Fruit fly (Drosophila melanogaster): Measurements from ENCODE around the gene CG5783.

The CG5783 gene

DNA sequence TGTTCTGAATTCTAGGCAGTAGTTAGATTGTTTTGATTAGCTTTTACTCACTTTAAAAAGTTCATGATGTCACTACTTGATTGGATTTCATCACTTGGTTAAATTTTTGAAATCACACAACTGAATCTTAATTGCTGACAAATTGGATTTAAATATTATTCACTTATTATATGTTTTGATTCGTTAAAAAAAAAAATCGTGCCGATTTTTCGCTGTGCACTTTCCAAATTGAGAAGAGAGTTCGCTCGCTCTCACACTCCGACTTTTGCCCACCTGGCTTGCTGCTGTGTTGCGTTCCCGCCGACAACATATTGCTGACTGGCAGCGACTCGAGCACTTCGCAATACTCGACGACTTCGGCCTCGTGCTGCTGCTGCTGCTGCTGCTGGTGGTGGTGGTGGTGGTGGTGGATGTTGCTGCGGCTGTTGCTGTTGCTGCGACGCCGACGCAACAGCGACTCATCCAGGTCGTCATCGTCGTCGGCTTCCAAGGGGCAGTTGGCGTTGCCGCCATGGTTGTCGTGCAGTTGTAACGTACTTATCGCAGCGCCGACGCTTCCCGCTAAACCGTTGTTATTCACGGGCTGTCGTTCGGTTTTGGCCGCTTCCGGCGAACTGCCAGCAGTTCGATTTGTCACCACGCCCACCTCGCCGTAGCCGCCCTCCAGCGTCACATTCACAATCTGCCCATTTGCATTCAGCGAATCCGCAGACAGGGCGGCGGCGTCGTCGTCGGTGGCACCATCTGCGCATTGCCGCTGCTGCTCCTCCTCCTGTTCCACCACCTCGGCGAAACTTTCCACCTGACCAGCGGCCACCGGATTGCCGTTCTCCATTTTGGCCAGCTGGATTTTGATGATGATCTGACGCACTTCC is 14.1 kb upstream of the CG5783 start (continued):
- no peak for TF ChIP-seq HmgD (GFP tag; optimal IDR thresholded peaks at IDR 0.05)
- peak; percentile 58 for TF ChIP-seq cas (GFP tag; IDR thresholded peaks at IDR 0.05)
- TF ChIP-seq CG6654 (GFP tag; optimal IDR thresholded peaks at IDR 0.05) = peak; percentile 43
- peak; percentile 66 for TF ChIP-seq CG10979 (tag; optimal IDR thresholded peaks at IDR 0.05)
- TF ChIP-seq Chrac-16 (GFP tag; optimal IDR thresholded peaks at IDR 0.05) = peak; percentile 66
- no peak for TF ChIP-seq tna (GFP tag; IDR thresholded peaks at IDR 0.05; ENCODE audit: partially characterized antibody)
- TF ChIP-seq CG32532 (GFP tag; IDR thresholded peaks at IDR 0.05) = peak; percentile 77
- peak; percentile 61; the same call in 1 of the 3 replicates for TF ChIP-seq Mrtf (GFP tag; IDR thresholded peaks at IDR 0.05)
- peak; percentile 48; the same call in 1 of the 2 replicates for TF ChIP-seq vvl (GFP tag; IDR thresholded peaks at IDR 0.05)
- TF ChIP-seq tap (tag; optimal IDR thresholded peaks at IDR 0.05) = peak; percentile 46
- peak; percentile 90 for TF ChIP-seq sens (GFP tag)
- TF ChIP-seq CG32767 (GFP tag; IDR thresholded peaks at IDR 0.05) = peak; percentile 60; the same call in 1 of the 2 replicates
- TF ChIP-seq CG32772 (GFP tag; IDR thresholded peaks at IDR 0.05) = peak; percentile 60; the same call in 1 of the 2 replicates
- TF ChIP-seq nau (GFP tag; optimal IDR thresholded peaks at IDR 0.05) = peak; percentile 73
- peak; percentile 19 for TF ChIP-seq CG1233 (GFP tag; optimal IDR thresholded peaks at IDR 0.05)
- peak; percentile 73 for TF ChIP-seq ATbp (GFP tag; optimal IDR thresholded peaks at IDR 0.05)
- TF ChIP-seq Kr (GFP tag; optimal IDR thresholded peaks at IDR 0.05) = no peak
- no peak for TF ChIP-seq pita (GFP tag; optimal IDR thresholded peaks at IDR 0.05)
- TF ChIP-seq Pdp1 (GFP tag; optimal IDR thresholded peaks at IDR 0.05) = peak; percentile 23 to 49
- no peak for TF ChIP-seq knrl (GFP tag; IDR thresholded peaks at IDR 0.05; ENCODE audit: partially characterized antibody)
- TF ChIP-seq CG4707 (GFP tag; optimal IDR thresholded peaks at IDR 0.05) = no peak
- no peak for TF ChIP-seq ro (GFP tag; IDR thresholded peaks at IDR 0.05)
- TF ChIP-seq CG11723 (GFP tag; optimal IDR thresholded peaks at IDR 0.05) = peak; percentile 46
- TF ChIP-seq Vsx1 (GFP tag; optimal IDR thresholded peaks at IDR 0.05) = peak; percentile 29
- peak; percentile 57; the same call in 1 of the 2 replicates for TF ChIP-seq Xrp1 (GFP tag; IDR thresholded peaks at IDR 0.05)
- TF ChIP-seq CG7987 (GFP tag; optimal IDR thresholded peaks at IDR 0.05) = peak; percentile 33
- peak; percentile 49 for TF ChIP-seq CG10462 (GFP tag; optimal IDR thresholded peaks at IDR 0.05)
- TF ChIP-seq CG2116 (GFP tag; optimal IDR thresholded peaks at IDR 0.05) = no peak
- 0 out of 2 replicates have a peak, but pooled peaks have one; percentile 10 for TF ChIP-seq ara (GFP tag; IDR thresholded peaks at IDR 0.05)
- TF ChIP-seq Asciz (GFP tag; optimal IDR thresholded peaks at IDR 0.05) = peak; percentile 83
- TF ChIP-seq ttk (GFP tag; IDR thresholded peaks at IDR 0.05) = peak; percentile 74
- no peak for TF ChIP-seq toy (GFP tag; IDR thresholded peaks at IDR 0.05)
- peak; percentile 45 for TF ChIP-seq slou (GFP tag; optimal IDR thresholded peaks at IDR 0.05)
- TF ChIP-seq ato (GFP tag; IDR thresholded peaks at IDR 0.05; ENCODE audit: partially characterized antibody) = no peak
- TF ChIP-seq CG34224 (GFP tag; IDR thresholded peaks at IDR 0.05; ENCODE audit: partially characterized antibody) = no peak
- TF ChIP-seq Hsf (GFP tag; optimal IDR thresholded peaks at IDR 0.05) = peak; percentile 82
- no peak for TF ChIP-seq al (GFP tag; IDR thresholded peaks at IDR 0.05)
- TF ChIP-seq CG11093 (GFP tag; IDR thresholded peaks at IDR 0.05) = peak; percentile 23; the same call in 1 of the 3 replicates
- peak; percentile 47 for TF ChIP-seq E2f1 (GFP tag; IDR thresholded peaks at IDR 0.05)
- peak; percentile 56 for TF ChIP-seq CG6813 (GFP tag; optimal IDR thresholded peaks at IDR 0.05)
- peak; percentile 38; the same call in 1 of the 2 replicates for TF ChIP-seq Ptx1 (GFP tag; IDR thresholded peaks at IDR 0.05)
- TF ChIP-seq CG2202 (tag; optimal IDR thresholded peaks at IDR 0.05) = peak; percentile 8
- TF ChIP-seq tin (GFP tag; optimal IDR thresholded peaks at IDR 0.05) = peak; percentile 65
- TF ChIP-seq sr (GFP tag; IDR thresholded peaks at IDR 0.05) = no peak
- no peak for TF ChIP-seq NFAT (GFP tag; IDR thresholded peaks at IDR 0.05)
- peak; percentile 62 for TF ChIP-seq CG10654 (GFP tag; optimal IDR thresholded peaks at IDR 0.05)
- peak; percentile 23 for TF ChIP-seq sqz (GFP tag; optimal IDR thresholded peaks at IDR 0.05)
- TF ChIP-seq CG12104 (GFP tag; optimal IDR thresholded peaks at IDR 0.05) = peak; percentile 48
- peak; percentile 10 for TF ChIP-seq Ets97D (GFP tag; optimal IDR thresholded peaks at IDR 0.05)

Measured in whole organism, embryonic.